Fruit fly (Drosophila melanogaster) whole organism, adult: Measurements from ENCODE around the gene cic.

ENCODE experiments used
- CG11617 ChIP-seq: fragments of 200-800 bp; sonication (Bioruptor generic); optimal IDR thresholded peaks from 2 replicates; lab custom pipeline; 2017; ENCODE audit warnings: mild to moderate bottlenecking, missing biosample characterization, missing genetic modification reagents, missing genetic modification characterization
- CG12768 ChIP-seq: fragments of 200-800 bp; sonication (Bioruptor generic); optimal IDR thresholded peaks from 2 replicates; lab custom pipeline; 2017; ENCODE audit warnings: missing biosample characterization, missing genetic modification characterization, mild to moderate bottlenecking, moderate library complexity, missing genetic modification reagents
- CG14711 ChIP-seq: fragments of 200-800 bp; sonication (Bioruptor generic); optimal IDR thresholded peaks from 2 replicates; lab custom pipeline; 2018; ENCODE audit warnings: missing biosample characterization, mild to moderate bottlenecking, missing genetic modification characterization, moderate library complexity
- CG1620 ChIP-seq: fragments of 200-800 bp; sonication (Bioruptor generic); optimal IDR thresholded peaks from 2 replicates; lab custom pipeline; 2016; ENCODE audit warnings: missing biosample characterization, missing genetic modification characterization
- CG33017 ChIP-seq: fragments of 200-800 bp; sonication (Bioruptor generic); optimal IDR thresholded peaks from 2 replicates; lab custom pipeline; 2018; ENCODE audit warnings: missing biosample characterization, mild to moderate bottlenecking, missing genetic modification characterization, moderate library complexity
- CG5204 ChIP-seq: fragments of 200-800 bp; sonication (Bioruptor generic); optimal IDR thresholded peaks from 2 replicates; lab custom pipeline; 2016; ENCODE audit warnings: missing biosample characterization, missing genetic modification characterization
- CG7045 ChIP-seq: fragments of 200-800 bp; sonication (Bioruptor generic); optimal IDR thresholded peaks from 2 replicates; lab custom pipeline; 2017; ENCODE audit warnings: missing biosample characterization, mild to moderate bottlenecking, missing genetic modification characterization
- CG7101 ChIP-seq: fragments of 200-800 bp; sonication (Bioruptor generic); optimal IDR thresholded peaks from 2 replicates; lab custom pipeline; 2018; ENCODE audit warnings: missing biosample characterization, mild to moderate bottlenecking, missing genetic modification characterization, moderate library complexity
- Clk ChIP-seq: fragments of 200-800 bp; sonication (Bioruptor generic); optimal IDR thresholded peaks from 2 replicates; lab custom pipeline; 2017; ENCODE audit warnings: missing biosample characterization, missing genetic modification characterization
- Crg-1 ChIP-seq: fragments of 200-800 bp; sonication (Bioruptor generic); optimal IDR thresholded peaks from 2 replicates; lab custom pipeline; 2016; ENCODE audit warnings: missing biosample characterization, missing genetic modification characterization
- Hr96 ChIP-seq: fragments of 200-800 bp; sonication (Bioruptor generic); optimal IDR thresholded peaks from 2 replicates; lab custom pipeline; 2016; ENCODE audit warnings: missing biosample characterization, missing genetic modification characterization
- Mnt ChIP-seq: fragments of 200-800 bp; sonication (Bioruptor generic); optimal IDR thresholded peaks from 2 replicates; lab custom pipeline; 2016; ENCODE audit warnings: missing biosample characterization, mild to moderate bottlenecking, missing genetic modification characterization
- bab1 ChIP-seq: fragments of 200-800 bp; sonication (Bioruptor generic); optimal IDR thresholded peaks from 3 replicates; lab custom pipeline; 2019; ENCODE audit warnings: missing biosample characterization, mild to moderate bottlenecking, missing genetic modification characterization, moderate library complexity
- cic ChIP-seq: fragments of 200-800 bp; sonication (Bioruptor generic); optimal IDR thresholded peaks from 2 replicates; lab custom pipeline; 2017; ENCODE audit warnings: missing biosample characterization, mild to moderate bottlenecking, missing genetic modification characterization, moderate library complexity
- cnc ChIP-seq, 2 experiments: fragments of >200 bp; optimal IDR thresholded peaks; 2 replicates each; lab custom pipeline; 2017
- kay ChIP-seq: fragments of 200-800 bp; sonication (Bioruptor generic); peaks from one replicate; lab custom pipeline; 2016; ENCODE audit warnings: missing biosample characterization, missing genetic modification characterization, borderline replicate concordance
- ovo ChIP-seq: fragments of 200-800 bp; sonication (Bioruptor generic); optimal IDR thresholded peaks from 2 replicates; lab custom pipeline; 2016; ENCODE audit warnings: missing biosample characterization, missing genetic modification characterization
- pad ChIP-seq: fragments of 200-800 bp; sonication (Bioruptor generic); optimal IDR thresholded peaks from 3 replicates; lab custom pipeline; 2017; ENCODE audit warnings: missing biosample characterization, missing genetic modification characterization, mild to moderate bottlenecking, moderate library complexity, missing genetic modification reagents
- tj ChIP-seq: fragments of 200-800 bp; sonication (Bioruptor generic); optimal IDR thresholded peaks from 3 replicates; lab custom pipeline; 2017; ENCODE audit warnings: missing biosample characterization, mild to moderate bottlenecking, missing genetic modification characterization, moderate library complexity
- toe ChIP-seq: fragments of 200-800 bp; sonication (Bioruptor generic); optimal IDR thresholded peaks from 2 replicates; lab custom pipeline; 2016; ENCODE audit warnings: missing biosample characterization, missing genetic modification characterization

cic gene

dm6 chr3R:20310905-20311304 lies 58.3 kb downstream of the cic start:
- peak; percentile 92 for TF ChIP-seq kay (GFP tag; lab: Kevin White, UChicago)
- TF ChIP-seq CG11617, result peak; percentile 17
- TF ChIP-seq Clk (GFP tag; lab: Kevin White, UChicago), result peak; percentile 13
- no peak for TF ChIP-seq toe (GFP tag; lab: Kevin White, UChicago)
- TF ChIP-seq CG7101, result peak; percentile 46
- TF ChIP-seq CG33017 (tag; lab: Kevin White, UChicago), result peak; percentile 60
- no peak for TF ChIP-seq Mnt (GFP tag; lab: Kevin White, UChicago)
- peak; percentile 2 for TF ChIP-seq CG14711 (tag; lab: Kevin White, UChicago)
- no peak for TF ChIP-seq bab1 (GFP tag; lab: Kevin White, UChicago)

- no peak for TF ChIP-seq pad
- TF ChIP-seq Mnt (GFP tag; lab: Kevin White, UChicago), result peak; percentile 25
- TF ChIP-seq cnc (optimal IDR thresholded peaks at IDR 0.05; lab: Kevin White, UChicago), result no peak
- TF ChIP-seq Clk (GFP tag; lab: Kevin White, UChicago), result no peak
- TF ChIP-seq CG12768, result peak; percentile 19
- peak; percentile 97 for TF ChIP-seq cic (GFP tag; lab: Kevin White, UChicago)
- no peak for TF ChIP-seq kay (GFP tag; lab: Kevin White, UChicago)
- no peak for TF ChIP-seq bab1 (GFP tag; lab: Kevin White, UChicago)
- no peak for TF ChIP-seq Hr96 (GFP tag; lab: Kevin White, UChicago)
- TF ChIP-seq CG5204 (GFP tag; lab: Kevin White, UChicago), result no peak
- no peak for TF ChIP-seq CG33017 (tag; lab: Kevin White, UChicago)
- TF ChIP-seq CG14711 (tag; lab: Kevin White, UChicago), result no peak
- no peak for TF ChIP-seq CG11617
- TF ChIP-seq CG7045, result no peak
- peak; percentile 10 for TF ChIP-seq ovo
- no peak for TF ChIP-seq CG1620 (GFP tag; lab: Kevin White, UChicago)
- TF ChIP-seq CG7101, result no peak
- no peak for TF ChIP-seq toe (GFP tag; lab: Kevin White, UChicago)
- TF ChIP-seq tj, result no peak
Observed at dm6 chr3R:20311406-20311805, 58.8 kb downstream of the cic start.

DNA sequence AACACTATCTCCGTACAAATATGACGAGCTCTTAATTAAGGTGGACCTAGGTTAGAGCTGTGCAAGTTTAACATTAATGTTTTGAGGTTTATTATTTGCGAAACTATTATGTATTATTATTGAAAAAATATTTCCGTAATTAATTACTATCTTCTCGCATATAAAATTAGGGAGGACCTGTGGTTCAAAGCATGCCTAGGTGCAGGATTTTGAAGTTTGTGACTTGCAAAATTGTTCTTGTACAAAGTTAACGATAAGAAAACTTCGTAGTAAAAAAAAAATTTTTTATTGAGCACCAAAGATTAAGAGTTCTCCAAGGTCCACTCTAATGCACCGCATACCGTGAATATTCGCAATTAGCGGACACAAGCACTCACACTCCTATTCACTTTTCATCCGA lies 60.3 kb downstream of the cic start:
- TF ChIP-seq ovo (no peak), CG11617 (peak; percentile 73), cnc (optimal IDR thresholded peaks at IDR 0.05; lab: Kevin White, UChicago) (no peak), tj (peak; percentile 49), CG7101 (peak; percentile 74), Hr96 (GFP tag; lab: Kevin White, UChicago) (peak; percentile 71), CG33017 (tag; lab: Kevin White, UChicago) (peak; percentile 88), Clk (GFP tag; lab: Kevin White, UChicago) (peak; percentile 60), pad (peak; percentile 42), CG12768 (peak; percentile 75), CG14711 (tag; lab: Kevin White, UChicago) (peak; percentile 85), Mnt (GFP tag; lab: Kevin White, UChicago) (peak; percentile 21), CG1620 (GFP tag; lab: Kevin White, UChicago) (no peak), cic (GFP tag; lab: Kevin White, UChicago) (no peak), CG7045 (peak; percentile 87), kay (GFP tag; lab: Kevin White, UChicago) (no peak), toe (GFP tag; lab: Kevin White, UChicago) (peak; percentile 73), CG5204 (GFP tag; lab: Kevin White, UChicago) (peak; percentile 56), bab1 (GFP tag; lab: Kevin White, UChicago) (peak; percentile 49), Crg-1 (GFP tag; lab: Kevin White, UChicago) (peak; percentile 44)

- no peak for TF ChIP-seq CG12768
- TF ChIP-seq kay (GFP tag; lab: Kevin White, UChicago), result peak; percentile 92
Observed at dm6 chr3R:20316599-20316998, 64.0 kb downstream of the cic start.

DNA sequence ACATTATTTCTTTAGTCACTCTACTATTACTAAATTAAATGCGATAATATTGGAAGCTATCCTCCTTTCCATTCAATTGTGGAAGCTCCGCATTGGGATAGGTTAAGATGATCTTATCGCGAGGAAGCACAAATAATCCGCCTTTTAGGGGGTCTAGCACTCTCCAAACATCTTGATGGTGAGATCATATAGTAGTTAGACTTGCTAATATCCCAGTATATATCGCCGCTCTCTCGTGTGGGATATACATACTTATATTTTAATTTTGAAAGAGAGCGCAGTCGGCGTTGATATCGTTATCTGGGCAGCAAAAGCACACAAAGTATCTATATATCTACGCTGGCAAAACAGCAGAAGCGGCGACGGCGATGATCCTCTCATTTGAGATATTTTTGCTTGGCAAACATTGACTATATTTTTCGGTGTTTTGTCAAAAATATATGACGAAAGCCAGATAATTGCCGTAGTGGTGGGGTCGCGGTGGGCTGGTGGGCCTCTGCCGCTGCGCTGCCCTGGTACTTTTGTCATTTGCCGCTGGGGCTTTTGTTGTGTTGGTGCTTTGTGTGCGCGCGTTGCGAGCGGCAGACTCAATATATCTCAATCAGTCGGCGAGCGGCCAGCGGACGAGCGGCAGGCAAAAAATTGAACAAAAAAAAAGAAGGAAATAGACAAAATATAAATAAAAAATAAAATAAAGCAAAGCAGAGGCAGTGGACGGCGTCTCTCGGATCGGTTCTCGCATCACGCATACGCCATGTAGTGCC lies 65.0 kb downstream of the cic start:
- TF ChIP-seq CG14711 (tag; lab: Kevin White, UChicago) (no peak), ovo (no peak), CG7045 (peak; percentile 9), Crg-1 (GFP tag; lab: Kevin White, UChicago) (no peak), kay (GFP tag; lab: Kevin White, UChicago) (no peak), tj (no peak), pad (no peak), Clk (GFP tag; lab: Kevin White, UChicago) (no peak), bab1 (GFP tag; lab: Kevin White, UChicago) (no peak), toe (GFP tag; lab: Kevin White, UChicago) (no peak), CG11617 (no peak), cnc (optimal IDR thresholded peaks at IDR 0.05; lab: Kevin White, UChicago) (no peak), CG12768 (peak; percentile 31), CG1620 (GFP tag; lab: Kevin White, UChicago) (no peak), CG33017 (tag; lab: Kevin White, UChicago) (no peak), CG5204 (GFP tag; lab: Kevin White, UChicago) (no peak), cic (GFP tag; lab: Kevin White, UChicago) (peak; percentile 65), Mnt (GFP tag; lab: Kevin White, UChicago) (peak; percentile 7), Hr96 (GFP tag; lab: Kevin White, UChicago) (no peak), CG7101 (no peak)

DNA sequence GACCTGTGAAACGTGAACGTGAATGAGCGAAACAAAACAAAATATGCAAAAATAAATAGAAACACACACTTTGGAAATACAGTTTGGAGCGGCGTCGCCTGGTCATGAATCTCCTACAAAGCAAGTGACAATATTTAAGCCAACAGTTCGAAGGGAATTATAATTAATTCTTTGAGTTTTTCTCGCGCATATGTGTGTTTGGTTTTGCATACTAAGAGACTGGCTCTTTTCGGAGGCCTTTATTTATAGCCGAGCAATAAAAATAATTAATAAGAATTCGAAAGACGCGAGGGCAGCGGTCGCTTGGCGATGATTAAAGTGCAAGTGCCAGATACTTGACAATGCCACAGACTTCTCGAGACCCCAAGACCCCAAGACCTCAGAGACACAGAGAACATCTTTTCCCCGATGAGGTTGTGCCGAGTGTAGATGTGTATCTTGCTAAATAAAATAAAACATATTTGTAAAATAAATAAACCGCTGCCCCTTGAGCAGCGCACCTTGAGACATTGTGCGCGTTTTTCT lies 65.7 kb downstream of the cic start:
- TF ChIP-seq Clk (GFP tag; lab: Kevin White, UChicago) (no peak), cic (GFP tag; lab: Kevin White, UChicago) (no peak), CG5204 (GFP tag; lab: Kevin White, UChicago) (no peak), CG33017 (tag; lab: Kevin White, UChicago) (no peak), CG11617 (no peak), toe (GFP tag; lab: Kevin White, UChicago) (no peak), CG14711 (tag; lab: Kevin White, UChicago) (no peak), Mnt (GFP tag; lab: Kevin White, UChicago) (no peak), Hr96 (GFP tag; lab: Kevin White, UChicago) (no peak), CG7101 (no peak)
